Fruit fly (Drosophila melanogaster) whole organism, embryonic: Measurements from ENCODE around the gene CG32236.
A peak's percentile ranks its signal among the peaks of the same experiment; 100 is the strongest.

Experiments
- Ada2b ChIP-seq: fragments of 200-800 bp; sonication (Bioruptor generic); IDR thresholded peaks from 2 replicates; pipeline ENCODE4 v1.3.6; 2022; ENCODE audit warnings: missing biosample characterization, missing genetic modification characterization
- CG10959 ChIP-seq: fragments of 200-800 bp; sonication (Bioruptor generic); IDR thresholded peaks from 2 replicates; pipeline ENCODE4 v1.3.6; 2022; ENCODE audit warnings: missing biosample characterization, missing genetic modification characterization
- CG11085 ChIP-seq: fragments of 200-800 bp; sonication (Bioruptor generic); IDR thresholded peaks from 2 replicates; pipeline ENCODE4 v1.3.6; 2022; ENCODE audit warnings: missing biosample characterization, missing genetic modification characterization
- CG11456 ChIP-seq: fragments of 200-800 bp; sonication (Bioruptor generic); IDR thresholded peaks from 3 replicates; pipeline ENCODE4 v1.3.6; 2022; ENCODE audit warnings: missing biosample characterization, missing genetic modification characterization
- CG11696 ChIP-seq: fragments of 200-800 bp; sonication (Bioruptor generic); IDR thresholded peaks from 2 replicates; pipeline ENCODE4 v1.3.6; 2022; ENCODE audit warnings: missing biosample characterization, missing genetic modification characterization
- CG12104 ChIP-seq: fragments of 200-800 bp; sonication (Bioruptor generic); optimal IDR thresholded peaks from 3 replicates; lab custom pipeline; 2016; ENCODE audit warnings: missing biosample characterization, missing genetic modification characterization
- CG17328 ChIP-seq: fragments of 200-800 bp; sonication (Bioruptor generic); IDR thresholded peaks from 2 replicates; pipeline ENCODE4 v1.3.6; 2022; ENCODE audit warnings: missing biosample characterization, missing genetic modification characterization
- CG17802 ChIP-seq: fragments of 200-800 bp; sonication (Bioruptor generic); optimal IDR thresholded peaks from 2 replicates; lab custom pipeline; 2018; ENCODE audit warnings: missing biosample characterization, mild to moderate bottlenecking, missing genetic modification characterization, moderate library complexity
- CG18262 ChIP-seq: fragments of 200-800 bp; optimal IDR thresholded peaks from 3 replicates; lab custom pipeline; 2019; ENCODE audit warnings: missing biosample characterization, mild to moderate bottlenecking, missing genetic modification characterization, moderate library complexity
- CG18764 ChIP-seq: fragments of 200-800 bp; sonication (Bioruptor generic); optimal IDR thresholded peaks from 3 replicates; lab custom pipeline; 2016; ENCODE audit warnings: missing biosample characterization, missing genetic modification characterization
- CG2889 ChIP-seq: fragments of 200-800 bp; sonication (Bioruptor generic); IDR thresholded peaks from 3 replicates; pipeline ENCODE4 v1.3.6; 2022; ENCODE audit warnings: missing biosample characterization, missing genetic modification characterization
- CG33213 ChIP-seq: fragments of 200-800 bp; sonication (Bioruptor generic); optimal IDR thresholded peaks from 3 replicates; lab custom pipeline; 2016; ENCODE audit warnings: missing biosample characterization, missing genetic modification characterization
- CG3407 ChIP-seq: fragments of 200-800 bp; sonication (Bioruptor generic); optimal IDR thresholded peaks from 2 replicates; lab custom pipeline; 2018; ENCODE audit warnings: missing biosample characterization, mild to moderate bottlenecking, missing genetic modification characterization
- CG34422 ChIP-seq: fragments of 200-800 bp; sonication (Bioruptor generic); IDR thresholded peaks from 3 replicates; pipeline ENCODE4 v1.3.6; 2022; ENCODE audit warnings: missing biosample characterization, missing genetic modification characterization
- CG3838 ChIP-seq: fragments of 200-800 bp; sonication (Bioruptor generic); optimal IDR thresholded peaks from 3 replicates; lab custom pipeline; 2016; ENCODE audit warnings: missing biosample characterization, missing genetic modification characterization
- CG3995 ChIP-seq: fragments of 200-800 bp; sonication (Bioruptor generic); optimal IDR thresholded peaks from 3 replicates; lab custom pipeline; 2016; ENCODE audit warnings: missing biosample characterization, missing genetic modification characterization
- CG4707 ChIP-seq: fragments of 200-800 bp; sonication (Bioruptor generic); optimal IDR thresholded peaks from 2 replicates; lab custom pipeline; 2018; ENCODE audit warnings: missing biosample characterization, mild to moderate bottlenecking, missing genetic modification characterization, moderate library complexity
- CG4854 ChIP-seq: fragments of 200-800 bp; sonication (Bioruptor generic); optimal IDR thresholded peaks from 2 replicates; lab custom pipeline; 2016; ENCODE audit warnings: missing biosample characterization, missing genetic modification characterization, inconsistent platforms
- CG7745 ChIP-seq: fragments of 200-800 bp; sonication (Bioruptor generic); optimal IDR thresholded peaks from 2 replicates; lab custom pipeline; 2018; ENCODE audit warnings: missing biosample characterization, mild to moderate bottlenecking, missing genetic modification characterization, moderate library complexity
- CHES-1-like ChIP-seq: fragments of 200-800 bp; sonication (Bioruptor generic); optimal IDR thresholded peaks from 2 replicates; lab custom pipeline; 2016; ENCODE audit warnings: missing biosample characterization, missing genetic modification characterization
- CkIIα-i1 ChIP-seq: fragments of 200-800 bp; sonication (Bioruptor generic); IDR thresholded peaks from 2 replicates; pipeline ENCODE4 v1.3.6; 2022; ENCODE audit warnings: missing biosample characterization, missing genetic modification characterization
- D19A ChIP-seq: fragments of 200-800 bp; optimal IDR thresholded peaks from 3 replicates; lab custom pipeline; 2019; ENCODE audit warnings: missing biosample characterization, mild to moderate bottlenecking, missing genetic modification characterization, moderate library complexity
- E2f2 ChIP-seq: fragments of 200-800 bp; sonication (Bioruptor generic); IDR thresholded peaks from 2 replicates; pipeline ENCODE4 v1.3.6; 2022; ENCODE audit warnings: missing biosample characterization, missing genetic modification characterization
- Fer2 ChIP-seq: fragments of 200-800 bp; sonication (Bioruptor generic); optimal IDR thresholded peaks from 2 replicates; lab custom pipeline; 2018; ENCODE audit warnings: missing biosample characterization, mild to moderate bottlenecking, missing genetic modification characterization, moderate library complexity
- HLH4C ChIP-seq: fragments of 200-800 bp; sonication (Bioruptor generic); IDR thresholded peaks from 3 replicates; pipeline ENCODE4 v1.3.6; 2022; ENCODE audit warnings: missing biosample characterization, missing genetic modification characterization; ENCODE audit not compliant: partially characterized antibody
- MESR4 ChIP-seq: fragments of 200-800 bp; sonication (Bioruptor generic); optimal IDR thresholded peaks from 2 replicates; lab custom pipeline; 2018; ENCODE audit warnings: missing biosample characterization, mild to moderate bottlenecking, missing genetic modification characterization, moderate library complexity
- Med ChIP-seq: fragments of 200-800 bp; sonication (Bioruptor generic); peaks from one replicate; lab custom pipeline; 2016; ENCODE audit warnings: missing biosample characterization, missing genetic modification characterization, mild to moderate bottlenecking, inconsistent platforms, moderate library complexity
- Meics ChIP-seq: fragments of 200-800 bp; sonication (Bioruptor generic); optimal IDR thresholded peaks from 2 replicates; lab custom pipeline; 2017; ENCODE audit warnings: missing biosample characterization, mild to moderate bottlenecking, missing genetic modification characterization
- Mes4 ChIP-seq: fragments of 200-800 bp; sonication (Bioruptor generic); optimal IDR thresholded peaks from 2 replicates; lab custom pipeline; 2016; ENCODE audit warnings: missing biosample characterization, missing genetic modification characterization
- NC2β ChIP-seq: fragments of 200-800 bp; sonication (Bioruptor generic); optimal IDR thresholded peaks from 2 replicates; lab custom pipeline; 2016; ENCODE audit warnings: missing biosample characterization, missing genetic modification characterization
- NFAT ChIP-seq: fragments of 200-800 bp; sonication (Bioruptor generic); IDR thresholded peaks from 2 replicates; pipeline ENCODE4 v1.3.6; 2022; ENCODE audit warnings: missing biosample characterization, missing genetic modification characterization
- PHDP ChIP-seq: fragments of 200-800 bp; sonication (Bioruptor generic); optimal IDR thresholded peaks from 3 replicates; lab custom pipeline; 2018; ENCODE audit warnings: missing biosample characterization, mild to moderate bottlenecking, missing genetic modification characterization, moderate library complexity
- btn ChIP-seq: fragments of 200-800 bp; sonication (Bioruptor generic); optimal IDR thresholded peaks from 2 replicates; lab custom pipeline; 2016; ENCODE audit warnings: missing biosample characterization, missing genetic modification characterization
- crc ChIP-seq: fragments of 200-800 bp; sonication (Bioruptor generic); optimal IDR thresholded peaks from 2 replicates; lab custom pipeline; 2016; ENCODE audit warnings: missing biosample characterization, missing genetic modification characterization
- dati ChIP-seq: fragments of 200-800 bp; sonication (Bioruptor generic); IDR thresholded peaks from 2 replicates; pipeline ENCODE4 v1.3.6; 2022; ENCODE audit warnings: missing biosample characterization, missing genetic modification characterization
- fd102C ChIP-seq: fragments of 200-800 bp; sonication (Bioruptor generic); optimal IDR thresholded peaks from 2 replicates; lab custom pipeline; 2018; ENCODE audit warnings: missing biosample characterization, mild to moderate bottlenecking, missing genetic modification characterization, moderate library complexity
- gfzf ChIP-seq: fragments of 200-800 bp; sonication (Bioruptor generic); optimal IDR thresholded peaks from 2 replicates; lab custom pipeline; 2016; ENCODE audit warnings: missing biosample characterization, mild to moderate bottlenecking, missing genetic modification characterization, moderate library complexity
- hbn ChIP-seq: fragments of 200-800 bp; sonication (Bioruptor generic); IDR thresholded peaks from 2 replicates; pipeline ENCODE4 v1.3.6; 2022; ENCODE audit warnings: missing biosample characterization, missing genetic modification characterization; ENCODE audit not compliant: partially characterized antibody
- inv ChIP-seq: fragments of 200-800 bp; sonication (Bioruptor generic); IDR thresholded peaks from 2 replicates; pipeline ENCODE4 v1.3.6; 2022; ENCODE audit warnings: missing biosample characterization, missing genetic modification characterization; ENCODE audit not compliant: partially characterized antibody
- jing ChIP-seq: fragments of 200-800 bp; sonication (Bioruptor generic); optimal IDR thresholded peaks from 2 replicates; lab custom pipeline; 2018; ENCODE audit warnings: missing biosample characterization, mild to moderate bottlenecking, missing genetic modification characterization
- lmd ChIP-seq: fragments of 200-800 bp; sonication (Bioruptor generic); IDR thresholded peaks from 2 replicates; pipeline ENCODE4 v1.3.6; 2022; ENCODE audit warnings: missing biosample characterization, missing genetic modification characterization
- nerfin-2 ChIP-seq: fragments of 200-800 bp; sonication (Bioruptor generic); IDR thresholded peaks from 2 replicates; pipeline ENCODE4 v1.3.6; 2022; ENCODE audit warnings: missing biosample characterization, missing genetic modification characterization; ENCODE audit not compliant: partially characterized antibody
- nom ChIP-seq: fragments of 200-800 bp; sonication (Bioruptor generic); optimal IDR thresholded peaks from 2 replicates; lab custom pipeline; 2017; ENCODE audit warnings: missing biosample characterization, missing genetic modification characterization, mild to moderate bottlenecking, moderate library complexity, missing genetic modification reagents
- otp ChIP-seq: fragments of 200-800 bp; sonication (Bioruptor generic); IDR thresholded peaks from 3 replicates; pipeline ENCODE4, ENCODE4 v1.3.6; 2022; ENCODE audit warnings: missing biosample characterization, missing genetic modification characterization
- prd ChIP-seq, 3 experiments: fragments of >200 bp in 2 of 3; fragments of 200-800 bp in 1 of 3; sonication (Bioruptor generic) in 1 of 3; optimal IDR thresholded peaks in 2 of 3; IDR thresholded peaks in 1 of 3; 2 replicates in 2 of 3; 3 replicates in 1 of 3; pipeline versions ENCODE4 v1.3.6 to Lab custom; 2017 to 2022; ENCODE audit warnings: missing biosample characterization in 1 of 3, missing genetic modification characterization in 1 of 3
- salm ChIP-seq: fragments of 200-800 bp; sonication (Bioruptor generic); optimal IDR thresholded peaks from 2 replicates; lab custom pipeline; 2018; ENCODE audit warnings: missing biosample characterization, mild to moderate bottlenecking, missing genetic modification characterization
- sens-2 ChIP-seq: fragments of 200-800 bp; sonication (Bioruptor generic); IDR thresholded peaks from 2 replicates; pipeline ENCODE4 v1.3.6; 2022; ENCODE audit warnings: missing biosample characterization, missing genetic modification characterization
- slbo ChIP-seq: fragments of 200-800 bp; sonication (Bioruptor generic); IDR thresholded peaks from 2 replicates; pipeline ENCODE4 v1.3.6; 2022; ENCODE audit warnings: missing biosample characterization, missing genetic modification characterization
- sqz ChIP-seq: fragments of 200-800 bp; sonication (Bioruptor generic); optimal IDR thresholded peaks from 3 replicates; lab custom pipeline; 2018; ENCODE audit warnings: missing biosample characterization, mild to moderate bottlenecking, missing genetic modification characterization
- tx ChIP-seq: fragments of 200-800 bp; sonication (Bioruptor generic); optimal IDR thresholded peaks from 2 replicates; lab custom pipeline; 2016; ENCODE audit warnings: missing biosample characterization, missing genetic modification characterization

CG32236 gene

DNA sequence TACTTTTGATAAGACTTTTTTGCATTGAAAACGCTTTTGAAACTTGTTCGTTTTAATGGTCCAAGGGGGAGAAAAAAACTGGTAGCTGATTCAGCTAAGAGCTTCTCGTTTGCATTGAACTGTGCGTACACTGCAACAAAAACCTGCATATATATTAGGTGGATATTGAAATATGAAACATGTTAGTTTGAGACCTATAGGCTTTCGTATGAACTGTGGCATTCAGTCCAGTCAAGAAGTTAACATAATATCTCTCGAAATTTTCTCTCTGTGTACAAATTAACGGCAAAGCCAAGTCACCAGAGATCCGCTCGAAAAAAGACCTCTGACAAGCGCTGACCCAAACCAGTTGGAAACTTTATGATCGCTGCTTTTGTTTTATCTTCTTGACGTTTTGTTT, 30.8 kb upstream of the CG32236 start (continued):
- TF ChIP-seq CG3407 (GFP tag; lab: Kevin White, UChicago) (peak; percentile 64), MESR4 (peak; percentile 11), btn (GFP tag; lab: Kevin White, UChicago) (peak; percentile 73), inv (no peak), sens-2 (GFP tag; lab: Robert Waterston, UW) (peak; percentile 74), Med (GFP tag; lab: Kevin White, UChicago) (peak; percentile 98), CG12104 (GFP tag; lab: Kevin White, UChicago) (peak; percentile 80), CG3838 (GFP tag; lab: Kevin White, UChicago) (peak; percentile 60), CG4707 (peak; percentile 69), Meics (peak; percentile 86), E2f2 (GFP tag; lab: Robert Waterston, UW) (peak; percentile 57; the same call in 1 of the 2 replicates), CG33213 (GFP tag; lab: Kevin White, UChicago) (peak; percentile 85), tx (GFP tag; lab: Kevin White, UChicago) (peak; percentile 77), otp (GFP tag; lab: Robert Waterston, UW) (peak; percentile 86), dati (GFP tag; lab: Robert Waterston, UW) (peak; percentile 54; the same call in 1 of the 2 replicates), Fer2 (tag; lab: Kevin White, UChicago) (peak; percentile 64), PHDP (tag; lab: Kevin White, UChicago) (peak; percentile 83), CG34422 (peak; percentile 90), prd (optimal IDR thresholded peaks at IDR 0.05; lab: Kevin White, UChicago) (no peak), prd (GFP tag; IDR thresholded peaks at IDR 0.05; lab: Robert Waterston, UW) (peak; percentile 88), HLH4C (GFP tag; lab: Robert Waterston, UW) (no peak), CG10959 (GFP tag; lab: Robert Waterston, UW) (peak; percentile 65; the same call in 1 of the 2 replicates), CG18262 (peak; percentile 68), jing (GFP tag; lab: Kevin White, UChicago) (peak; percentile 72), Mes4 (GFP tag; lab: Kevin White, UChicago) (peak; percentile 65), lmd (GFP tag; lab: Robert Waterston, UW) (peak; percentile 85), fd102C (no peak), CG2889 (GFP tag; lab: Robert Waterston, UW) (peak; percentile 73; the same call in 2 of the 3 replicates), hbn (GFP tag; lab: Robert Waterston, UW) (no peak), CkIIα-i1 (GFP tag; lab: Robert Waterston, UW) (0 out of 2 replicates have a peak, but pooled peaks have one; percentile 48), Ada2b (peak; percentile 92), D19A (tag; lab: Kevin White, UChicago) (peak; percentile 72), CG11456 (GFP tag; lab: Robert Waterston, UW) (peak; percentile 84), CG3995 (GFP tag; lab: Kevin White, UChicago) (peak; percentile 47), sqz (GFP tag; lab: Kevin White, UChicago) (peak; percentile 74), CG18764 (GFP tag; lab: Kevin White, UChicago) (peak; percentile 80), CHES-1-like (GFP tag; lab: Kevin White, UChicago) (peak; percentile 82), CG4854 (peak; percentile 74), salm (tag; lab: Kevin White, UChicago) (peak; percentile 50), NC2β (GFP tag; lab: Kevin White, UChicago) (peak; percentile 72), nerfin-2 (GFP tag; lab: Robert Waterston, UW) (no peak), crc (GFP tag; lab: Kevin White, UChicago) (peak; percentile 24), CG11085 (GFP tag; lab: Robert Waterston, UW) (peak; percentile 54), nom (GFP tag; lab: Kevin White, UChicago) (peak; percentile 46), CG17802 (peak; percentile 70), gfzf (GFP tag; lab: Kevin White, UChicago) (no peak), NFAT (GFP tag; lab: Robert Waterston, UW) (peak; percentile 88), CG17328 (GFP tag; lab: Robert Waterston, UW) (peak; percentile 84), CG7745 (no peak), CG11696 (GFP tag; lab: Robert Waterston, UW) (peak; percentile 74), slbo (peak; percentile 88)
